Fruit fly (Drosophila melanogaster) whole organism, embryonic: ENCODE results near the gene NK7.1.

Experiments used
- Aef1 ChIP-seq: fragments of 200-800 bp; sonication (Bioruptor generic); IDR thresholded peaks from 3 replicates; pipeline ENCODE4 v1.3.6; 2022; ENCODE audit warnings: missing biosample characterization, missing genetic modification characterization
- Antp ChIP-seq: fragments of 200-800 bp; sonication (Bioruptor generic); optimal IDR thresholded peaks from 3 replicates; lab custom pipeline; 2016; ENCODE audit warnings: missing biosample characterization, missing genetic modification characterization
- CG12155 ChIP-seq: fragments of 200-800 bp; sonication (Bioruptor generic); optimal IDR thresholded peaks from 3 replicates; lab custom pipeline; 2016; ENCODE audit warnings: missing biosample characterization, missing genetic modification characterization
- CG12769 ChIP-seq: fragments of 200-800 bp; sonication (Bioruptor generic); optimal IDR thresholded peaks from 2 replicates; lab custom pipeline; 2019; ENCODE audit warnings: missing biosample characterization, mild to moderate bottlenecking, missing genetic modification characterization, moderate library complexity
- CG13287 ChIP-seq: fragments of 200-800 bp; sonication (Bioruptor generic); IDR thresholded peaks from 2 replicates; pipeline ENCODE4 v1.3.6; 2022; ENCODE audit warnings: missing biosample characterization, missing genetic modification characterization; ENCODE audit not compliant: partially characterized antibody
- CG13894 ChIP-seq: fragments of 200-800 bp; sonication (Bioruptor generic); optimal IDR thresholded peaks from 3 replicates; lab custom pipeline; 2018; ENCODE audit warnings: missing biosample characterization, mild to moderate bottlenecking, missing genetic modification characterization, moderate library complexity
- CG14710 ChIP-seq: fragments of 200-800 bp; sonication (Bioruptor generic); optimal IDR thresholded peaks from 3 replicates; lab custom pipeline; 2019; ENCODE audit warnings: missing biosample characterization, mild to moderate bottlenecking, missing genetic modification characterization, moderate library complexity
- CG1529 ChIP-seq: fragments of 200-800 bp; sonication (Bioruptor generic); optimal IDR thresholded peaks from 3 replicates; lab custom pipeline; 2018; ENCODE audit warnings: missing biosample characterization, missing genetic modification characterization
- CG15479 ChIP-seq: fragments of 200-800 bp; sonication (Bioruptor generic); optimal IDR thresholded peaks from 3 replicates; lab custom pipeline; 2019; ENCODE audit warnings: missing biosample characterization, mild to moderate bottlenecking, missing genetic modification characterization, moderate library complexity
- CG17912 ChIP-seq: fragments of 200-800 bp; sonication (Bioruptor generic); optimal IDR thresholded peaks from 2 replicates; lab custom pipeline; 2018; ENCODE audit warnings: missing biosample characterization, mild to moderate bottlenecking, missing genetic modification characterization
- CG18011 ChIP-seq: fragments of 200-800 bp; sonication (Bioruptor generic); optimal IDR thresholded peaks from 2 replicates; lab custom pipeline; 2017; ENCODE audit warnings: missing biosample characterization, missing genetic modification characterization, mild to moderate bottlenecking, moderate library complexity, missing genotype
- CG1832 ChIP-seq: fragments of 200-800 bp; sonication (Bioruptor generic); optimal IDR thresholded peaks from 2 replicates; lab custom pipeline; 2017; ENCODE audit warnings: missing biosample characterization, mild to moderate bottlenecking, missing genetic modification characterization, inconsistent platforms
- CG2875 ChIP-seq: fragments of 200-800 bp; sonication (Bioruptor generic); optimal IDR thresholded peaks from 2 replicates; lab custom pipeline; 2017; ENCODE audit warnings: missing biosample characterization, mild to moderate bottlenecking, missing genetic modification characterization, missing genetic modification reagents
- CG31441 ChIP-seq: fragments of 200-800 bp; sonication (Bioruptor generic); IDR thresholded peaks from 2 replicates; pipeline ENCODE4 v1.3.6; 2022; ENCODE audit warnings: missing biosample characterization, missing genetic modification characterization
- CG3163 ChIP-seq: fragments of 200-800 bp; sonication (Bioruptor generic); optimal IDR thresholded peaks from 3 replicates; lab custom pipeline; 2016; ENCODE audit warnings: missing biosample characterization, missing genetic modification characterization
- CG3847 ChIP-seq: fragments of 200-800 bp; sonication (Bioruptor generic); IDR thresholded peaks from 2 replicates; pipeline ENCODE4 v1.3.6; 2022; ENCODE audit warnings: missing biosample characterization, missing genetic modification characterization
- CG4282 ChIP-seq: fragments of 200-800 bp; sonication (Bioruptor generic); optimal IDR thresholded peaks from 2 replicates; lab custom pipeline; 2016; ENCODE audit warnings: missing biosample characterization, missing genetic modification characterization
- CG4424 ChIP-seq: fragments of 200-800 bp; sonication (Bioruptor generic); optimal IDR thresholded peaks from 3 replicates; lab custom pipeline; 2016; ENCODE audit warnings: missing biosample characterization, missing genetic modification characterization
- CG4820 ChIP-seq: fragments of 200-800 bp; sonication (Bioruptor generic); optimal IDR thresholded peaks from 3 replicates; lab custom pipeline; 2016; ENCODE audit warnings: missing biosample characterization, missing genetic modification characterization
- CG7839 ChIP-seq: fragments of 200-800 bp; sonication (Bioruptor generic); optimal IDR thresholded peaks from 3 replicates; lab custom pipeline; 2018; ENCODE audit warnings: missing biosample characterization, mild to moderate bottlenecking, missing genetic modification characterization, moderate library complexity
- CG9797 ChIP-seq: fragments of 200-800 bp; sonication (Bioruptor generic); optimal IDR thresholded peaks from 3 replicates; lab custom pipeline; 2018; ENCODE audit warnings: missing biosample characterization, mild to moderate bottlenecking, missing genetic modification characterization
- Dbx ChIP-seq: fragments of 200-800 bp; sonication (Bioruptor generic); IDR thresholded peaks from 3 replicates; pipeline ENCODE4 v1.3.6; 2022; ENCODE audit warnings: missing biosample characterization, missing genetic modification characterization
- Drgx ChIP-seq: fragments of 200-800 bp; sonication (Bioruptor generic); IDR thresholded peaks from 2 replicates; pipeline ENCODE4 v1.3.6; 2022; ENCODE audit warnings: missing biosample characterization, missing genetic modification characterization
- E2f2 ChIP-seq: fragments of 200-800 bp; sonication (Bioruptor generic); IDR thresholded peaks from 2 replicates; pipeline ENCODE4 v1.3.6; 2022; ENCODE audit warnings: missing biosample characterization, missing genetic modification characterization
- ERR ChIP-seq: fragments of 200-800 bp; sonication (Bioruptor generic); optimal IDR thresholded peaks from 2 replicates; lab custom pipeline; 2016; ENCODE audit warnings: missing biosample characterization, missing genetic modification characterization
- Hand ChIP-seq: fragments of 200-800 bp; sonication (Bioruptor generic); optimal IDR thresholded peaks from 2 replicates; lab custom pipeline; 2017; ENCODE audit warnings: mild to moderate bottlenecking, missing biosample characterization, missing genetic modification reagents, missing genetic modification characterization
- NfI ChIP-seq: fragments of 200-800 bp; sonication (Bioruptor generic); optimal IDR thresholded peaks from 3 replicates; lab custom pipeline; 2018; ENCODE audit warnings: missing biosample characterization, mild to moderate bottlenecking, missing genetic modification characterization, moderate library complexity
- Oli ChIP-seq: fragments of 200-800 bp; sonication (Bioruptor generic); optimal IDR thresholded peaks from 2 replicates; lab custom pipeline; 2018; ENCODE audit warnings: missing biosample characterization, mild to moderate bottlenecking, missing genetic modification characterization, moderate library complexity
- Sox102F ChIP-seq: fragments of 200-800 bp; sonication (Bioruptor generic); optimal IDR thresholded peaks from 2 replicates; lab custom pipeline; 2018; ENCODE audit warnings: missing biosample characterization, mild to moderate bottlenecking, missing genetic modification characterization, moderate library complexity
- Sry-δ ChIP-seq: fragments of 200-800 bp; sonication (Bioruptor generic); optimal IDR thresholded peaks from 2 replicates; lab custom pipeline; 2016; ENCODE audit warnings: missing biosample characterization, missing genetic modification characterization
- al ChIP-seq: fragments of 200-800 bp; sonication (Bioruptor generic); IDR thresholded peaks from 2 replicates; pipeline ENCODE4 v1.3.6; 2022; ENCODE audit warnings: missing biosample characterization, missing genetic modification characterization
- br ChIP-seq: fragments of >200 bp; optimal IDR thresholded peaks from 2 replicates; lab custom pipeline; 2017
- ci ChIP-seq: fragments of 200-800 bp; sonication (Bioruptor generic); IDR thresholded peaks from 3 replicates; pipeline ENCODE4 v1.3.6; 2022; ENCODE audit warnings: missing biosample characterization, missing genetic modification characterization
- disco-r ChIP-seq: fragments of 200-800 bp; sonication (Bioruptor generic); optimal IDR thresholded peaks from 2 replicates; lab custom pipeline; 2016; ENCODE audit warnings: missing biosample characterization, missing genetic modification characterization
- ewg ChIP-seq: fragments of 200-800 bp; sonication (Bioruptor generic); optimal IDR thresholded peaks from 3 replicates; lab custom pipeline; 2017; ENCODE audit warnings: mild to moderate bottlenecking, missing biosample characterization, missing genetic modification reagents, missing genetic modification characterization
- h ChIP-seq: fragments of >200 bp; optimal IDR thresholded peaks from 2 replicates; lab custom pipeline; 2017
- hkb ChIP-seq, 2 experiments: fragments of 200-800 bp in 1 of 2; fragments of >200 bp in 1 of 2; sonication (Bioruptor generic) in 1 of 2; IDR thresholded peaks in 1 of 2; optimal IDR thresholded peaks in 1 of 2; 2 replicates each; pipeline versions ENCODE4 v1.3.6 to Lab custom; 2017 to 2022; ENCODE audit warnings: missing biosample characterization in 1 of 2, missing genetic modification characterization in 1 of 2
- ind ChIP-seq: fragments of 200-800 bp; sonication (Bioruptor generic); optimal IDR thresholded peaks from 3 replicates; lab custom pipeline; 2016; ENCODE audit warnings: missing biosample characterization, missing genetic modification characterization
- klu ChIP-seq: fragments of 200-800 bp; sonication (Bioruptor generic); IDR thresholded peaks from 2 replicates; pipeline ENCODE4 v1.3.6; 2022; ENCODE audit warnings: missing biosample characterization, missing genetic modification characterization
- lmd ChIP-seq: fragments of 200-800 bp; sonication (Bioruptor generic); IDR thresholded peaks from 2 replicates; pipeline ENCODE4 v1.3.6; 2022; ENCODE audit warnings: missing biosample characterization, missing genetic modification characterization
- lov ChIP-seq, 2 experiments: fragments of 200-800 bp in 1 of 2; fragments of >200 bp in 1 of 2; sonication (Bioruptor generic) in 1 of 2; IDR thresholded peaks in 1 of 2; optimal IDR thresholded peaks in 1 of 2; 2 replicates in 1 of 2; 3 replicates in 1 of 2; pipeline versions ENCODE4 v1.3.6 to Lab custom; 2017 to 2022; ENCODE audit warnings: missing biosample characterization in 1 of 2, missing genetic modification characterization in 1 of 2
- nmo ChIP-seq: fragments of 200-800 bp; sonication (Bioruptor generic); optimal IDR thresholded peaks from 2 replicates; lab custom pipeline; 2018; ENCODE audit warnings: missing biosample characterization, mild to moderate bottlenecking, missing genetic modification characterization, moderate library complexity
- prd ChIP-seq, 3 experiments: fragments of >200 bp in 2 of 3; fragments of 200-800 bp in 1 of 3; sonication (Bioruptor generic) in 1 of 3; optimal IDR thresholded peaks in 2 of 3; IDR thresholded peaks in 1 of 3; 2 replicates in 2 of 3; 3 replicates in 1 of 3; pipeline versions ENCODE4 v1.3.6 to Lab custom; 2017 to 2022; ENCODE audit warnings: missing biosample characterization in 1 of 3, missing genetic modification characterization in 1 of 3
- ranshi ChIP-seq: fragments of 200-800 bp; sonication (Bioruptor generic); IDR thresholded peaks from 2 replicates; pipeline ENCODE4 v1.3.6; 2022; ENCODE audit warnings: missing biosample characterization, missing genetic modification characterization
- stwl ChIP-seq: fragments of 200-800 bp; sonication (Bioruptor generic); optimal IDR thresholded peaks from 3 replicates; lab custom pipeline; 2018; ENCODE audit warnings: missing biosample characterization, mild to moderate bottlenecking, missing genetic modification characterization, moderate library complexity
- tx ChIP-seq: fragments of 200-800 bp; sonication (Bioruptor generic); optimal IDR thresholded peaks from 2 replicates; lab custom pipeline; 2016; ENCODE audit warnings: missing biosample characterization, missing genetic modification characterization
- usp ChIP-seq: fragments of >200 bp; optimal IDR thresholded peaks from 2 replicates; lab custom pipeline; 2017; ENCODE audit warnings: missing biosample characterization, missing genetic modification characterization
- wor ChIP-seq: fragments of 200-800 bp; sonication (Bioruptor generic); IDR thresholded peaks from 2 replicates; pipeline ENCODE4 v1.3.6; 2022; ENCODE audit warnings: missing biosample characterization, missing genetic modification characterization
- z ChIP-seq: fragments of 200-800 bp; sonication (Bioruptor generic); IDR thresholded peaks from 3 replicates; pipeline ENCODE4 v1.3.6; 2022; ENCODE audit warnings: missing biosample characterization, missing genetic modification characterization

NK7.1 gene

dm6 chr3R:14413406-14414043, 40.8 kb upstream of the NK7.1 start (continued):
- TF ChIP-seq Aef1 (GFP tag; lab: Robert Waterston, UW), result peak; percentile 56; the same call in 2 of the 3 replicates
- peak; percentile 54 for TF ChIP-seq CG14710 (tag; lab: Kevin White, UChicago)
- peak; percentile 45 for TF ChIP-seq NfI (GFP tag; lab: Kevin White, UChicago)
- peak; percentile 89 for TF ChIP-seq ci (GFP tag; lab: Robert Waterston, UW)
- no peak for TF ChIP-seq CG15479 (GFP tag; lab: Kevin White, UChicago)
- TF ChIP-seq CG4282 (GFP tag; lab: Kevin White, UChicago), result no peak
- TF ChIP-seq nmo, result peak; percentile 58
- no peak for TF ChIP-seq usp (GFP tag; lab: Kevin White, UChicago)
- no peak for TF ChIP-seq Hand (GFP tag; lab: Kevin White, UChicago)
- TF ChIP-seq Drgx (GFP tag; lab: Robert Waterston, UW), result peak; percentile 68
- no peak for TF ChIP-seq CG17912
- TF ChIP-seq Sry-δ (GFP tag; lab: Kevin White, UChicago), result peak; percentile 15
- no peak for TF ChIP-seq CG1832 (GFP tag; lab: Kevin White, UChicago)
- TF ChIP-seq lmd, result peak; percentile 49; the same call in 1 of the 2 replicates
- TF ChIP-seq CG2875, result peak; percentile 53
- no peak for TF ChIP-seq disco-r
- peak; percentile 59 for TF ChIP-seq CG7839 (tag; lab: Kevin White, UChicago)
- no peak for TF ChIP-seq CG18011 (GFP tag; lab: Kevin White, UChicago)
- TF ChIP-seq CG31441, result peak; percentile 62
- TF ChIP-seq CG13894, result no peak
- TF ChIP-seq hkb (optimal IDR thresholded peaks at IDR 0.05; lab: Kevin White, UChicago), result no peak
- peak; percentile 50 for TF ChIP-seq hkb (GFP tag; IDR thresholded peaks at IDR 0.05; lab: Robert Waterston, UW)
- TF ChIP-seq CG12769 (tag; lab: Kevin White, UChicago), result no peak
- no peak for TF ChIP-seq klu
- TF ChIP-seq Dbx (GFP tag; lab: Robert Waterston, UW), result no peak
- TF ChIP-seq ind, result peak; percentile 46
- TF ChIP-seq Antp (GFP tag; lab: Kevin White, UChicago), result peak; percentile 34
- TF ChIP-seq Oli (tag; lab: Kevin White, UChicago), result peak; percentile 49
- peak; percentile 5 for TF ChIP-seq CG12155 (GFP tag; lab: Kevin White, UChicago)
- TF ChIP-seq CG1529 (GFP tag; lab: Kevin White, UChicago), result peak; percentile 42
- TF ChIP-seq CG13287 (GFP tag; lab: Robert Waterston, UW), result no peak
- TF ChIP-seq wor (GFP tag; lab: Robert Waterston, UW), result peak; percentile 64
- no peak for TF ChIP-seq al (GFP tag; lab: Robert Waterston, UW)
- peak; percentile 15 for TF ChIP-seq CG3163 (GFP tag; lab: Kevin White, UChicago)
- TF ChIP-seq stwl (tag; lab: Kevin White, UChicago), result no peak
- TF ChIP-seq CG3847 (GFP tag; lab: Robert Waterston, UW), result no peak
- no peak; the same call in 1 of the 2 replicates for TF ChIP-seq ranshi (GFP tag; lab: Robert Waterston, UW)
- peak; percentile 31; the same call in 1 of the 2 replicates for TF ChIP-seq E2f2 (GFP tag; lab: Robert Waterston, UW)
- peak; percentile 58 for TF ChIP-seq CG4424 (GFP tag; lab: Kevin White, UChicago)
- TF ChIP-seq CG9797 (GFP tag; lab: Kevin White, UChicago), result no peak
- no peak for TF ChIP-seq br (lab: Kevin White, UChicago)
- no peak for TF ChIP-seq z (GFP tag; lab: Robert Waterston, UW)
- TF ChIP-seq ewg (GFP tag; lab: Kevin White, UChicago), result peak; percentile 52
- TF ChIP-seq ERR (GFP tag; lab: Kevin White, UChicago), result no peak
- no peak for TF ChIP-seq lov (optimal IDR thresholded peaks at IDR 0.05; lab: Kevin White, UChicago)
- no peak for TF ChIP-seq lov (GFP tag; IDR thresholded peaks at IDR 0.05; lab: Robert Waterston, UW)
- no peak for TF ChIP-seq h (lab: Kevin White, UChicago)
- TF ChIP-seq Sox102F (GFP tag; lab: Kevin White, UChicago), result peak; percentile 77
- peak; percentile 21 for TF ChIP-seq tx
- no peak for TF ChIP-seq prd (optimal IDR thresholded peaks at IDR 0.05; lab: Kevin White, UChicago)
- peak; percentile 78 for TF ChIP-seq prd (GFP tag; IDR thresholded peaks at IDR 0.05; lab: Robert Waterston, UW)
- peak; percentile 70 for TF ChIP-seq CG4820 (GFP tag; lab: Kevin White, UChicago)
